Worm (Caenorhabditis elegans) whole organism, L4/young adult: ENCODE results near the gene glb-12.

ENCODE experiments used
- W03F9.2 ChIP-seq: fragments of 150-350 bp; optimal IDR thresholded peaks from 2 replicates; lab custom pipeline; 2014; ENCODE audit warnings: missing biosample characterization, missing genetic modification characterization
- dao-5 ChIP-seq: sonication (generic microtip); optimal IDR thresholded peaks from 2 replicates; lab custom pipeline; 2016; ENCODE audit warnings: missing genotype, missing genetic modification characterization, moderate library complexity, missing compliant biosample characterization
- him-1 ChIP-seq: sonication (generic microtip); optimal IDR thresholded peaks from 2 replicates; lab custom pipeline; 2016; ENCODE audit warnings: missing genotype, missing genetic modification reagents, missing genetic modification characterization, missing compliant biosample characterization

ce11 chrII:10753694-10754093 lies 22.2 kb upstream of the glb-12 start:
- TF ChIP-seq him-1 (tag; lab: Kevin White, UChicago) (no peak), dao-5 (tag; lab: Kevin White, UChicago) (no peak), W03F9.2 (tag; lab: Kevin White, UChicago) (no peak)
